Worm (Caenorhabditis elegans) whole organism, early embryonic: ENCODE data around the gene Y54F10BM.22.

Source experiments
- F13C5.2 ChIP-seq: sonication (generic microtip); optimal IDR thresholded peaks from 2 replicates; lab custom pipeline; 2017; ENCODE audit warnings: mild to moderate bottlenecking, missing genetic modification characterization, inconsistent platforms, missing compliant biosample characterization
- ama-1 ChIP-seq: fragments of 150-350 bp; optimal IDR thresholded peaks from 2 replicates; lab custom pipeline; 2014
- ceh-36 ChIP-seq: sonication (generic microtip); optimal IDR thresholded peaks from 2 replicates; lab custom pipeline; 2016; ENCODE audit warnings: missing genetic modification characterization, inconsistent platforms, missing compliant biosample characterization
- ets-7 ChIP-seq: sonication (generic microtip); optimal IDR thresholded peaks from 2 replicates; lab custom pipeline; 2016; ENCODE audit warnings: missing genotype, missing genetic modification characterization, missing compliant biosample characterization
- flt-1 ChIP-seq: fragments of 200-800 bp; sonication (Bioruptor generic); IDR thresholded peaks from 2 replicates; pipeline ENCODE4 v1.3.6; 2022; ENCODE audit warnings: missing genetic modification characterization, missing compliant biosample characterization
- hmbx-1 ChIP-seq: sonication (generic microtip); optimal IDR thresholded peaks from 2 replicates; lab custom pipeline; 2016; ENCODE audit warnings: mild to moderate bottlenecking, missing genetic modification characterization, missing compliant biosample characterization
- hnd-1 ChIP-seq: sonication (generic microtip); optimal IDR thresholded peaks from 2 replicates; lab custom pipeline; 2016; ENCODE audit warnings: missing genetic modification characterization, missing compliant biosample characterization
- scrt-1 ChIP-seq: fragments of 200-800 bp; sonication (Bioruptor generic); IDR thresholded peaks from 2 replicates; pipeline ENCODE4 v1.3.6; 2022; ENCODE audit warnings: missing genetic modification characterization, missing compliant biosample characterization
- sea-1 ChIP-seq: fragments of 200-800 bp; sonication (Bioruptor generic); conservative IDR thresholded peaks from 2 replicates; pipeline ENCODE4 v1.3.6; 2022; ENCODE audit warnings: missing genetic modification characterization, missing compliant biosample characterization
- tbx-37 ChIP-seq: fragments of 200-800 bp; sonication (Bioruptor generic); conservative IDR thresholded peaks from 2 replicates; pipeline ENCODE4 v1.3.6; 2022; ENCODE audit warnings: missing genetic modification reagents, missing genetic modification characterization, missing compliant biosample characterization
- tra-4 ChIP-seq: sonication (generic microtip); optimal IDR thresholded peaks from 2 replicates; lab custom pipeline; 2017; ENCODE audit warnings: missing genetic modification characterization, missing compliant biosample characterization

- TF ChIP-seq ama-1 (no peak), scrt-1 (GFP tag; lab: Robert Waterston, UW) (no peak), flt-1 (GFP tag; lab: Robert Waterston, UW) (no peak), hnd-1 (tag; lab: Kevin White, UChicago) (no peak), ceh-36 (tag; lab: Kevin White, UChicago) (no peak), hmbx-1 (no peak), sea-1 (GFP tag; lab: Robert Waterston, UW) (no peak), tra-4 (tag; lab: Kevin White, UChicago) (no peak), F13C5.2 (tag; lab: Kevin White, UChicago) (no peak), tbx-37 (no peak), ets-7 (no peak)
These were observed 47.9 kb downstream of the Y54F10BM.22 start for ce11 chrIII:2328612-2329011.
